Fruit fly (Drosophila melanogaster) whole organism, embryonic: ENCODE results near the gene CG10584.

ENCODE experiments used
- Asciz ChIP-seq: fragments of 200-800 bp; sonication (Bioruptor generic); optimal IDR thresholded peaks from 2 replicates; lab custom pipeline; 2017; ENCODE audit warnings: missing biosample characterization, mild to moderate bottlenecking, missing genetic modification characterization, missing genetic modification reagents
- Atf6 ChIP-seq: fragments of 200-800 bp; sonication (Bioruptor generic); IDR thresholded peaks from 2 replicates; pipeline ENCODE4 v1.3.6; 2022; ENCODE audit warnings: missing biosample characterization, missing genetic modification characterization
- Awh ChIP-seq: fragments of 200-800 bp; sonication (Bioruptor generic); IDR thresholded peaks from 2 replicates; pipeline ENCODE4, ENCODE4 v1.3.6; 2022; ENCODE audit warnings: missing biosample characterization, missing genetic modification characterization
- B-H1 ChIP-seq: fragments of 200-800 bp; sonication (Bioruptor generic); IDR thresholded peaks from 3 replicates; pipeline ENCODE4 v1.3.6; 2022; ENCODE audit warnings: missing biosample characterization, missing genetic modification characterization
- BEAF-32 ChIP-seq: fragments of 200-800 bp; sonication (Bioruptor generic); optimal IDR thresholded peaks from 3 replicates; lab custom pipeline; 2017; ENCODE audit warnings: missing biosample characterization, missing genetic modification characterization, mild to moderate bottlenecking, moderate library complexity, missing genetic modification reagents
- CG12236 ChIP-seq: fragments of 200-800 bp; sonication (Bioruptor generic); optimal IDR thresholded peaks from 2 replicates; lab custom pipeline; 2016; ENCODE audit warnings: missing biosample characterization, missing genetic modification characterization
- CG12942 ChIP-seq: fragments of 200-800 bp; sonication (Bioruptor generic); optimal IDR thresholded peaks from 3 replicates; lab custom pipeline; 2016; ENCODE audit warnings: missing biosample characterization, missing genetic modification characterization
- CG13296 ChIP-seq: fragments of 200-800 bp; sonication (Bioruptor generic); optimal IDR thresholded peaks from 3 replicates; lab custom pipeline; 2018; ENCODE audit warnings: missing biosample characterization, mild to moderate bottlenecking, missing genetic modification characterization
- CG16863 ChIP-seq: fragments of 200-800 bp; sonication (Bioruptor generic); optimal IDR thresholded peaks from 3 replicates; lab custom pipeline; 2016; ENCODE audit warnings: missing biosample characterization, missing genetic modification characterization
- CG17829 ChIP-seq: fragments of 200-800 bp; optimal IDR thresholded peaks from 2 replicates; lab custom pipeline; 2019; ENCODE audit warnings: missing biosample characterization, mild to moderate bottlenecking, missing genetic modification characterization, moderate library complexity
- CG1832 ChIP-seq: fragments of 200-800 bp; sonication (Bioruptor generic); optimal IDR thresholded peaks from 2 replicates; lab custom pipeline; 2017; ENCODE audit warnings: missing biosample characterization, mild to moderate bottlenecking, missing genetic modification characterization, inconsistent platforms
- CG18476 ChIP-seq: fragments of 200-800 bp; sonication (Bioruptor generic); optimal IDR thresholded peaks from 2 replicates; lab custom pipeline; 2016; ENCODE audit warnings: missing biosample characterization, mild to moderate bottlenecking, missing genetic modification characterization
- CG2129 ChIP-seq: fragments of 200-800 bp; sonication (Bioruptor generic); IDR thresholded peaks from 2 replicates; pipeline ENCODE4 v1.3.6; 2022; ENCODE audit warnings: missing biosample characterization, missing genetic modification characterization; ENCODE audit not compliant: partially characterized antibody
- CG30431 ChIP-seq: fragments of 200-800 bp; sonication (Bioruptor generic); optimal IDR thresholded peaks from 2 replicates; lab custom pipeline; 2017; ENCODE audit warnings: missing biosample characterization, missing genetic modification characterization
- CG31441 ChIP-seq: fragments of 200-800 bp; sonication (Bioruptor generic); IDR thresholded peaks from 2 replicates; pipeline ENCODE4 v1.3.6; 2022; ENCODE audit warnings: missing biosample characterization, missing genetic modification characterization
- CG3163 ChIP-seq: fragments of 200-800 bp; sonication (Bioruptor generic); optimal IDR thresholded peaks from 3 replicates; lab custom pipeline; 2016; ENCODE audit warnings: missing biosample characterization, missing genetic modification characterization
- CG3407 ChIP-seq: fragments of 200-800 bp; sonication (Bioruptor generic); optimal IDR thresholded peaks from 2 replicates; lab custom pipeline; 2018; ENCODE audit warnings: missing biosample characterization, mild to moderate bottlenecking, missing genetic modification characterization
- CG34224 ChIP-seq: fragments of 200-800 bp; sonication (Bioruptor generic); IDR thresholded peaks from 3 replicates; pipeline ENCODE4 v1.3.6; 2022; ENCODE audit warnings: missing biosample characterization, missing genetic modification characterization; ENCODE audit not compliant: partially characterized antibody
- CG3847 ChIP-seq: fragments of 200-800 bp; sonication (Bioruptor generic); IDR thresholded peaks from 2 replicates; pipeline ENCODE4 v1.3.6; 2022; ENCODE audit warnings: missing biosample characterization, missing genetic modification characterization
- CG3995 ChIP-seq: fragments of 200-800 bp; sonication (Bioruptor generic); optimal IDR thresholded peaks from 3 replicates; lab custom pipeline; 2016; ENCODE audit warnings: missing biosample characterization, missing genetic modification characterization
- CG4282 ChIP-seq: fragments of 200-800 bp; sonication (Bioruptor generic); optimal IDR thresholded peaks from 2 replicates; lab custom pipeline; 2016; ENCODE audit warnings: missing biosample characterization, missing genetic modification characterization
- CG4820 ChIP-seq: fragments of 200-800 bp; sonication (Bioruptor generic); optimal IDR thresholded peaks from 3 replicates; lab custom pipeline; 2016; ENCODE audit warnings: missing biosample characterization, missing genetic modification characterization
- CG6175 ChIP-seq: fragments of 200-800 bp; sonication (Bioruptor generic); IDR thresholded peaks from 3 replicates; pipeline ENCODE4 v1.3.6; 2022; ENCODE audit warnings: missing biosample characterization, missing genetic modification characterization
- CG7839 ChIP-seq: fragments of 200-800 bp; sonication (Bioruptor generic); optimal IDR thresholded peaks from 3 replicates; lab custom pipeline; 2018; ENCODE audit warnings: missing biosample characterization, mild to moderate bottlenecking, missing genetic modification characterization, moderate library complexity
- CG9609 ChIP-seq: fragments of 200-800 bp; sonication (Bioruptor generic); optimal IDR thresholded peaks from 3 replicates; lab custom pipeline; 2016; ENCODE audit warnings: missing biosample characterization, missing genetic modification characterization
- Dp ChIP-seq: fragments of 200-800 bp; sonication (Bioruptor generic); optimal IDR thresholded peaks from 2 replicates; lab custom pipeline; 2018; ENCODE audit warnings: missing biosample characterization, mild to moderate bottlenecking, missing genetic modification characterization, moderate library complexity
- E2f2 ChIP-seq: fragments of 200-800 bp; sonication (Bioruptor generic); IDR thresholded peaks from 2 replicates; pipeline ENCODE4 v1.3.6; 2022; ENCODE audit warnings: missing biosample characterization, missing genetic modification characterization
- ERR ChIP-seq: fragments of 200-800 bp; sonication (Bioruptor generic); optimal IDR thresholded peaks from 2 replicates; lab custom pipeline; 2016; ENCODE audit warnings: missing biosample characterization, missing genetic modification characterization
- GATAe ChIP-seq: fragments of 200-800 bp; sonication (Bioruptor generic); conservative IDR thresholded peaks from 2 replicates; pipeline ENCODE4 v1.3.6; 2022; ENCODE audit warnings: missing biosample characterization, missing genetic modification characterization
- Hey ChIP-seq: fragments of 200-800 bp; sonication (Bioruptor generic); optimal IDR thresholded peaks from 3 replicates; lab custom pipeline; 2018; ENCODE audit warnings: missing biosample characterization, mild to moderate bottlenecking, missing genetic modification characterization
- Hr3 ChIP-seq: fragments of 200-800 bp; sonication (Bioruptor generic); optimal IDR thresholded peaks from 3 replicates; lab custom pipeline; 2016; ENCODE audit warnings: missing biosample characterization, missing genetic modification characterization
- Kr ChIP-seq: fragments of 200-800 bp; sonication (Bioruptor generic); optimal IDR thresholded peaks from 2 replicates; lab custom pipeline; 2017; ENCODE audit warnings: missing biosample characterization, mild to moderate bottlenecking, missing genetic modification characterization
- NFAT ChIP-seq: fragments of 200-800 bp; sonication (Bioruptor generic); IDR thresholded peaks from 2 replicates; pipeline ENCODE4 v1.3.6; 2022; ENCODE audit warnings: missing biosample characterization, missing genetic modification characterization
- NK7.1 ChIP-seq: fragments of 200-800 bp; sonication (Bioruptor generic); optimal IDR thresholded peaks from 3 replicates; lab custom pipeline; 2016; ENCODE audit warnings: missing biosample characterization, missing genetic modification characterization
- Nf-YB ChIP-seq: fragments of 200-800 bp; sonication (Bioruptor generic); optimal IDR thresholded peaks from 3 replicates; lab custom pipeline; 2019; ENCODE audit warnings: missing biosample characterization, mild to moderate bottlenecking, missing genetic modification characterization, moderate library complexity
- Poxn ChIP-seq: fragments of 200-800 bp; sonication (Bioruptor generic); IDR thresholded peaks from 2 replicates; pipeline ENCODE4 v1.3.6; 2022; ENCODE audit warnings: missing biosample characterization, missing genetic modification characterization
- ase ChIP-seq: fragments of 200-800 bp; sonication (Bioruptor generic); IDR thresholded peaks from 3 replicates; pipeline ENCODE4 v1.3.6; 2022; ENCODE audit warnings: missing biosample characterization, missing genetic modification characterization
- bigmax ChIP-seq: fragments of 200-800 bp; sonication (Bioruptor generic); optimal IDR thresholded peaks from 2 replicates; lab custom pipeline; 2018; ENCODE audit warnings: missing biosample characterization, mild to moderate bottlenecking, missing genetic modification characterization
- bsh ChIP-seq, 2 experiments: fragments of 200-800 bp; sonication (Bioruptor generic); optimal IDR thresholded peaks; 2 replicates each; lab custom pipeline; 2017 to 2018; ENCODE audit warnings: mild to moderate bottlenecking in 2 of 2, missing biosample characterization in 2 of 2, missing genetic modification characterization in 2 of 2, moderate library complexity in 1 of 2
- cas ChIP-seq: fragments of 200-800 bp; sonication (Bioruptor generic); IDR thresholded peaks from 2 replicates; pipeline ENCODE4 v1.3.6; 2022; ENCODE audit warnings: missing biosample characterization, missing genetic modification characterization
- dm ChIP-seq: fragments of 200-800 bp; sonication (Bioruptor generic); optimal IDR thresholded peaks from 3 replicates; lab custom pipeline; 2016; ENCODE audit warnings: missing biosample characterization, missing genetic modification characterization
- ems ChIP-seq: fragments of 200-800 bp; sonication (Bioruptor generic); optimal IDR thresholded peaks from 3 replicates; lab custom pipeline; 2016; ENCODE audit warnings: missing biosample characterization, missing genetic modification characterization
- fu2 ChIP-seq: fragments of 200-800 bp; sonication (Bioruptor generic); optimal IDR thresholded peaks from 2 replicates; lab custom pipeline; 2016; ENCODE audit warnings: missing biosample characterization, missing genetic modification characterization
- grau ChIP-seq: fragments of 200-800 bp; optimal IDR thresholded peaks from 3 replicates; lab custom pipeline; 2019; ENCODE audit warnings: missing biosample characterization, mild to moderate bottlenecking, missing genetic modification characterization, moderate library complexity
- kni ChIP-seq: fragments of 200-800 bp; sonication (Bioruptor generic); optimal IDR thresholded peaks from 3 replicates; lab custom pipeline; 2017; ENCODE audit warnings: mild to moderate bottlenecking, missing biosample characterization, missing genetic modification reagents, missing genetic modification characterization
- lov ChIP-seq, 2 experiments: fragments of 200-800 bp in 1 of 2; fragments of >200 bp in 1 of 2; sonication (Bioruptor generic) in 1 of 2; IDR thresholded peaks in 1 of 2; optimal IDR thresholded peaks in 1 of 2; 2 replicates in 1 of 2; 3 replicates in 1 of 2; pipeline versions ENCODE4 v1.3.6 to Lab custom; 2017 to 2022; ENCODE audit warnings: missing biosample characterization in 1 of 2, missing genetic modification characterization in 1 of 2
- seq ChIP-seq: fragments of 200-800 bp; sonication (Bioruptor generic); IDR thresholded peaks from 2 replicates; pipeline ENCODE4 v1.3.6; 2022; ENCODE audit warnings: missing biosample characterization, missing genetic modification characterization
- slou ChIP-seq: fragments of 200-800 bp; sonication (Bioruptor generic); optimal IDR thresholded peaks from 3 replicates; lab custom pipeline; 2016; ENCODE audit warnings: missing biosample characterization, missing genetic modification characterization
- sob ChIP-seq: fragments of 200-800 bp; sonication (Bioruptor generic); IDR thresholded peaks from 2 replicates; pipeline ENCODE4 v1.3.6; 2022; ENCODE audit warnings: missing biosample characterization, missing genetic modification characterization
- vnd ChIP-seq: fragments of 200-800 bp; sonication (Bioruptor generic); IDR thresholded peaks from 3 replicates; pipeline ENCODE4 v1.3.6; 2022; ENCODE audit warnings: missing biosample characterization, missing genetic modification characterization; ENCODE audit not compliant: partially characterized antibody
- zf30C ChIP-seq: fragments of 200-800 bp; sonication (Bioruptor generic); optimal IDR thresholded peaks from 3 replicates; lab custom pipeline; 2018; ENCODE audit warnings: missing biosample characterization, mild to moderate bottlenecking, missing genetic modification characterization

CG10584 gene

dm6 chr3L:21053763-21054162, 22.6 kb upstream of the CG10584 start (continued):
- TF ChIP-seq NFAT (peak; percentile 36; the same call in 1 of the 2 replicates), CG30431 (GFP tag; lab: Kevin White, UChicago) (no peak), grau (tag; lab: Kevin White, UChicago) (peak; percentile 74), sob (GFP tag; lab: Robert Waterston, UW) (peak; percentile 71), lov (optimal IDR thresholded peaks at IDR 0.05; lab: Kevin White, UChicago) (no peak), lov (GFP tag; IDR thresholded peaks at IDR 0.05; lab: Robert Waterston, UW) (no peak), CG3163 (GFP tag; lab: Kevin White, UChicago) (peak; percentile 32), CG13296 (GFP tag; lab: Kevin White, UChicago) (peak; percentile 4), CG34224 (GFP tag; lab: Robert Waterston, UW) (no peak), CG3995 (GFP tag; lab: Kevin White, UChicago) (no peak), slou (GFP tag; lab: Kevin White, UChicago) (peak; percentile 28), CG9609 (GFP tag; lab: Kevin White, UChicago) (peak; percentile 54), ems (GFP tag; lab: Kevin White, UChicago) (peak; percentile 37), CG17829 (tag; lab: Kevin White, UChicago) (peak; percentile 74), Atf6 (GFP tag; lab: Robert Waterston, UW) (peak; percentile 82), fu2 (GFP tag; lab: Kevin White, UChicago) (peak; percentile 10), CG1832 (no peak), CG12942 (GFP tag; lab: Kevin White, UChicago) (peak; percentile 43), BEAF-32 (GFP tag; lab: Kevin White, UChicago) (no peak), zf30C (GFP tag; lab: Kevin White, UChicago) (peak; percentile 51), CG6175 (GFP tag; lab: Robert Waterston, UW) (no peak; the same call in 2 of the 3 replicates), CG12236 (GFP tag; lab: Kevin White, UChicago) (peak; percentile 40), CG7839 (tag; lab: Kevin White, UChicago) (peak; percentile 79), Kr (no peak), bigmax (GFP tag; lab: Kevin White, UChicago) (no peak), Awh (GFP tag; lab: Robert Waterston, UW) (peak; percentile 89), dm (peak; percentile 15), CG2129 (GFP tag; lab: Robert Waterston, UW) (no peak), B-H1 (GFP tag; lab: Robert Waterston, UW) (peak; percentile 67), Hey (no peak), CG3407 (peak; percentile 67), CG18476 (peak; percentile 68), Asciz (GFP tag; lab: Kevin White, UChicago) (peak; percentile 84), ERR (GFP tag; lab: Kevin White, UChicago) (no peak), CG16863 (GFP tag; lab: Kevin White, UChicago) (peak; percentile 49), Dp (GFP tag; lab: Kevin White, UChicago) (no peak), CG3847 (GFP tag; lab: Robert Waterston, UW) (peak; percentile 37), vnd (GFP tag; lab: Robert Waterston, UW) (no peak), cas (GFP tag; lab: Robert Waterston, UW) (no peak), bsh (GFP tag; optimal IDR thresholded peaks at IDR 0.05; lab: Kevin White, UChicago) (peak in 1 of 2 experiments; percentile 85), seq (GFP tag; lab: Robert Waterston, UW) (peak; percentile 48; the same call in 1 of the 2 replicates), Poxn (GFP tag; lab: Robert Waterston, UW) (no peak), CG4820 (GFP tag; lab: Kevin White, UChicago) (peak; percentile 61), CG31441 (GFP tag; lab: Robert Waterston, UW) (peak; percentile 84), E2f2 (GFP tag; lab: Robert Waterston, UW) (peak; percentile 53), Nf-YB (GFP tag; lab: Kevin White, UChicago) (peak; percentile 41), GATAe (GFP tag; lab: Robert Waterston, UW) (no peak), Hr3 (peak; percentile 62), ase (GFP tag; lab: Robert Waterston, UW) (peak; percentile 70), CG4282 (GFP tag; lab: Kevin White, UChicago) (no peak), kni (GFP tag; lab: Kevin White, UChicago) (no peak), NK7.1 (GFP tag; lab: Kevin White, UChicago) (peak; percentile 35)
